Fruit fly (Drosophila melanogaster) whole organism, embryonic: ENCODE data around the gene Hrd3.

Experiments used
- ATbp ChIP-seq: fragments of 200-800 bp; sonication (Bioruptor generic); optimal IDR thresholded peaks from 2 replicates; lab custom pipeline; 2017; ENCODE audit warnings: missing biosample characterization, mild to moderate bottlenecking, missing genetic modification characterization, missing genetic modification reagents
- Bdp1 ChIP-seq: fragments of 200-800 bp; sonication (Bioruptor generic); optimal IDR thresholded peaks from 3 replicates; lab custom pipeline; 2016; ENCODE audit warnings: missing biosample characterization, missing genetic modification characterization
- BtbVII ChIP-seq: fragments of 200-800 bp; sonication (Bioruptor generic); optimal IDR thresholded peaks from 3 replicates; lab custom pipeline; 2017; ENCODE audit warnings: missing biosample characterization, mild to moderate bottlenecking, missing genetic modification characterization
- CG10147 ChIP-seq: fragments of 200-800 bp; sonication (Bioruptor generic); optimal IDR thresholded peaks from 2 replicates; lab custom pipeline; 2019; ENCODE audit warnings: missing biosample characterization, mild to moderate bottlenecking, missing genetic modification characterization, moderate library complexity
- CG10462 ChIP-seq: fragments of 200-800 bp; sonication (Bioruptor generic); optimal IDR thresholded peaks from 2 replicates; lab custom pipeline; 2016; ENCODE audit warnings: missing biosample characterization, missing genetic modification characterization
- CG10565 ChIP-seq: fragments of 200-800 bp; sonication (Bioruptor generic); optimal IDR thresholded peaks from 3 replicates; lab custom pipeline; 2016; ENCODE audit warnings: missing biosample characterization, mild to moderate bottlenecking, missing genetic modification characterization
- CG12659 ChIP-seq: fragments of 200-800 bp; sonication (Bioruptor generic); optimal IDR thresholded peaks from 3 replicates; lab custom pipeline; 2017; ENCODE audit warnings: mild to moderate bottlenecking, missing biosample characterization, missing genetic modification reagents, missing genetic modification characterization
- CG13424 ChIP-seq: fragments of 200-800 bp; sonication (Bioruptor generic); optimal IDR thresholded peaks from 2 replicates; lab custom pipeline; 2019; ENCODE audit warnings: missing biosample characterization, mild to moderate bottlenecking, missing genetic modification characterization, moderate library complexity
- CG13894 ChIP-seq: fragments of 200-800 bp; sonication (Bioruptor generic); optimal IDR thresholded peaks from 3 replicates; lab custom pipeline; 2018; ENCODE audit warnings: missing biosample characterization, mild to moderate bottlenecking, missing genetic modification characterization, moderate library complexity
- CG14014 ChIP-seq: fragments of 200-800 bp; sonication (Bioruptor generic); IDR thresholded peaks from 2 replicates; pipeline ENCODE4 v1.3.6; 2022; ENCODE audit warnings: missing biosample characterization, missing genetic modification characterization
- CG2129 ChIP-seq: fragments of 200-800 bp; sonication (Bioruptor generic); IDR thresholded peaks from 2 replicates; pipeline ENCODE4 v1.3.6; 2022; ENCODE audit warnings: missing biosample characterization, missing genetic modification characterization; ENCODE audit not compliant: partially characterized antibody
- CG2889 ChIP-seq: fragments of 200-800 bp; sonication (Bioruptor generic); IDR thresholded peaks from 3 replicates; pipeline ENCODE4 v1.3.6; 2022; ENCODE audit warnings: missing biosample characterization, missing genetic modification characterization
- CG3726 ChIP-seq: fragments of 200-800 bp; sonication (Bioruptor generic); IDR thresholded peaks from 3 replicates; pipeline ENCODE4, ENCODE4 v1.3.6; 2022; ENCODE audit warnings: missing biosample characterization, missing genetic modification characterization
- CG4617 ChIP-seq: fragments of 200-800 bp; sonication (Bioruptor generic); optimal IDR thresholded peaks from 3 replicates; lab custom pipeline; 2016; ENCODE audit warnings: missing biosample characterization, missing genetic modification characterization, borderline replicate concordance
- CG5245 ChIP-seq: fragments of 200-800 bp; sonication (Bioruptor generic); optimal IDR thresholded peaks from 3 replicates; lab custom pipeline; 2016; ENCODE audit warnings: missing biosample characterization, missing genetic modification characterization
- CG6175 ChIP-seq: fragments of 200-800 bp; sonication (Bioruptor generic); IDR thresholded peaks from 3 replicates; pipeline ENCODE4 v1.3.6; 2022; ENCODE audit warnings: missing biosample characterization, missing genetic modification characterization
- CG8388 ChIP-seq: fragments of 200-800 bp; sonication (Bioruptor generic); optimal IDR thresholded peaks from 2 replicates; lab custom pipeline; 2019; ENCODE audit warnings: missing biosample characterization, mild to moderate bottlenecking, missing genetic modification characterization, moderate library complexity
- CG8765 ChIP-seq: fragments of 200-800 bp; sonication (Bioruptor generic); IDR thresholded peaks from 2 replicates; pipeline ENCODE4 v1.3.6; 2022; ENCODE audit warnings: missing biosample characterization, missing genetic modification characterization
- CG8924 ChIP-seq: fragments of 200-800 bp; optimal IDR thresholded peaks from 3 replicates; lab custom pipeline; 2019; ENCODE audit warnings: missing biosample characterization, mild to moderate bottlenecking, missing genetic modification characterization, moderate library complexity
- CG9797 ChIP-seq: fragments of 200-800 bp; sonication (Bioruptor generic); optimal IDR thresholded peaks from 3 replicates; lab custom pipeline; 2018; ENCODE audit warnings: missing biosample characterization, mild to moderate bottlenecking, missing genetic modification characterization
- D ChIP-seq, 2 experiments: fragments of 200-800 bp in 1 of 2; fragments of >200 bp in 1 of 2; sonication (Bioruptor generic) in 1 of 2; optimal IDR thresholded peaks; 2 replicates in 1 of 2; 3 replicates in 1 of 2; lab custom pipeline; 2017; ENCODE audit warnings: mild to moderate bottlenecking in 1 of 2, missing biosample characterization in 1 of 2, missing genetic modification characterization in 1 of 2, missing genetic modification reagents in 1 of 2
- Dek ChIP-seq: fragments of 200-800 bp; sonication (Bioruptor generic); optimal IDR thresholded peaks from 3 replicates; lab custom pipeline; 2019; ENCODE audit warnings: missing biosample characterization, mild to moderate bottlenecking, missing genetic modification characterization, moderate library complexity
- HLH3B ChIP-seq: fragments of 200-800 bp; sonication (Bioruptor generic); IDR thresholded peaks from 2 replicates; pipeline ENCODE4 v1.3.6; 2022; ENCODE audit warnings: missing biosample characterization, missing genetic modification characterization
- HLHmδ ChIP-seq: fragments of 200-800 bp; sonication (Bioruptor generic); optimal IDR thresholded peaks from 2 replicates; lab custom pipeline; 2018; ENCODE audit warnings: missing biosample characterization, mild to moderate bottlenecking, missing genetic modification characterization, moderate library complexity
- HmgZ ChIP-seq: fragments of 200-800 bp; sonication (Bioruptor generic); optimal IDR thresholded peaks from 2 replicates; lab custom pipeline; 2018; ENCODE audit warnings: missing biosample characterization, mild to moderate bottlenecking, missing genetic modification characterization
- Kr ChIP-seq: fragments of 200-800 bp; sonication (Bioruptor generic); optimal IDR thresholded peaks from 2 replicates; lab custom pipeline; 2017; ENCODE audit warnings: missing biosample characterization, mild to moderate bottlenecking, missing genetic modification characterization
- NK7.1 ChIP-seq: fragments of 200-800 bp; sonication (Bioruptor generic); optimal IDR thresholded peaks from 3 replicates; lab custom pipeline; 2016; ENCODE audit warnings: missing biosample characterization, missing genetic modification characterization
- NfI ChIP-seq: fragments of 200-800 bp; sonication (Bioruptor generic); optimal IDR thresholded peaks from 3 replicates; lab custom pipeline; 2018; ENCODE audit warnings: missing biosample characterization, mild to moderate bottlenecking, missing genetic modification characterization, moderate library complexity
- Oli ChIP-seq: fragments of 200-800 bp; sonication (Bioruptor generic); optimal IDR thresholded peaks from 2 replicates; lab custom pipeline; 2018; ENCODE audit warnings: missing biosample characterization, mild to moderate bottlenecking, missing genetic modification characterization, moderate library complexity
- Optix ChIP-seq: fragments of 200-800 bp; sonication (Bioruptor generic); IDR thresholded peaks from 3 replicates; pipeline ENCODE4 v1.3.6; 2022; ENCODE audit warnings: missing biosample characterization, missing genetic modification characterization
- Ptx1 ChIP-seq: fragments of 200-800 bp; sonication (Bioruptor generic); IDR thresholded peaks from 2 replicates; pipeline ENCODE4 v1.3.6; 2022; ENCODE audit warnings: missing biosample characterization, missing genetic modification characterization
- Spps ChIP-seq: fragments of 200-800 bp; sonication (Bioruptor generic); optimal IDR thresholded peaks from 2 replicates; lab custom pipeline; 2018; ENCODE audit warnings: missing biosample characterization, mild to moderate bottlenecking, missing genetic modification characterization
- Ssrp ChIP-seq: fragments of 200-800 bp; sonication (Bioruptor generic); optimal IDR thresholded peaks from 2 replicates; lab custom pipeline; 2018; ENCODE audit warnings: missing biosample characterization, mild to moderate bottlenecking, missing genetic modification characterization, moderate library complexity
- Tbp ChIP-seq: fragments of >200 bp; optimal IDR thresholded peaks from 2 replicates; lab custom pipeline; 2018; ENCODE audit warnings: missing biosample characterization, missing genetic modification characterization
- al ChIP-seq: fragments of 200-800 bp; sonication (Bioruptor generic); IDR thresholded peaks from 2 replicates; pipeline ENCODE4 v1.3.6; 2022; ENCODE audit warnings: missing biosample characterization, missing genetic modification characterization
- cg ChIP-seq: fragments of 200-800 bp; sonication (Bioruptor generic); optimal IDR thresholded peaks from 3 replicates; lab custom pipeline; 2019; ENCODE audit warnings: missing biosample characterization, mild to moderate bottlenecking, missing genetic modification characterization, moderate library complexity
- dimm ChIP-seq: fragments of 200-800 bp; sonication (Bioruptor generic); IDR thresholded peaks from 2 replicates; pipeline ENCODE4 v1.3.6; 2022; ENCODE audit warnings: missing biosample characterization, missing genetic modification characterization
- disco-r ChIP-seq: fragments of 200-800 bp; sonication (Bioruptor generic); optimal IDR thresholded peaks from 2 replicates; lab custom pipeline; 2016; ENCODE audit warnings: missing biosample characterization, missing genetic modification characterization
- fd102C ChIP-seq: fragments of 200-800 bp; sonication (Bioruptor generic); optimal IDR thresholded peaks from 2 replicates; lab custom pipeline; 2018; ENCODE audit warnings: missing biosample characterization, mild to moderate bottlenecking, missing genetic modification characterization, moderate library complexity
- ftz-f1 ChIP-seq: fragments of 200-800 bp; sonication (Bioruptor generic); optimal IDR thresholded peaks from 2 replicates; lab custom pipeline; 2016; ENCODE audit warnings: missing biosample characterization, missing genetic modification characterization
- gcm2 ChIP-seq: fragments of 200-800 bp; sonication (Bioruptor generic); optimal IDR thresholded peaks from 2 replicates; lab custom pipeline; 2016; ENCODE audit warnings: missing biosample characterization, missing genetic modification characterization
- grn ChIP-seq: fragments of 200-800 bp; sonication (Bioruptor generic); optimal IDR thresholded peaks from 3 replicates; lab custom pipeline; 2017; ENCODE audit warnings: missing biosample characterization, missing genetic modification characterization
- luna ChIP-seq: fragments of 200-800 bp; sonication (Bioruptor generic); optimal IDR thresholded peaks from 2 replicates; lab custom pipeline; 2016; ENCODE audit warnings: missing biosample characterization, missing genetic modification characterization
- maf-S ChIP-seq: fragments of 200-800 bp; sonication (Bioruptor generic); optimal IDR thresholded peaks from 2 replicates; lab custom pipeline; 2016; ENCODE audit warnings: missing biosample characterization, missing genetic modification characterization
- mirr ChIP-seq: fragments of 200-800 bp; sonication (Bioruptor generic); optimal IDR thresholded peaks from 3 replicates; lab custom pipeline; 2018; ENCODE audit warnings: missing biosample characterization, mild to moderate bottlenecking, missing genetic modification characterization
- phol ChIP-seq: fragments of 200-800 bp; sonication (Bioruptor generic); optimal IDR thresholded peaks from 3 replicates; lab custom pipeline; 2018; ENCODE audit warnings: missing biosample characterization, mild to moderate bottlenecking, missing genetic modification characterization, moderate library complexity
- ranshi ChIP-seq: fragments of 200-800 bp; sonication (Bioruptor generic); IDR thresholded peaks from 2 replicates; pipeline ENCODE4 v1.3.6; 2022; ENCODE audit warnings: missing biosample characterization, missing genetic modification characterization
- slou ChIP-seq: fragments of 200-800 bp; sonication (Bioruptor generic); optimal IDR thresholded peaks from 3 replicates; lab custom pipeline; 2016; ENCODE audit warnings: missing biosample characterization, missing genetic modification characterization
- sna ChIP-seq: fragments of 200-800 bp; sonication (Bioruptor generic); IDR thresholded peaks from 2 replicates; pipeline ENCODE4 v1.3.6; 2022; ENCODE audit warnings: missing biosample characterization, missing genetic modification characterization; ENCODE audit not compliant: partially characterized antibody

Hrd3 gene

DNA sequence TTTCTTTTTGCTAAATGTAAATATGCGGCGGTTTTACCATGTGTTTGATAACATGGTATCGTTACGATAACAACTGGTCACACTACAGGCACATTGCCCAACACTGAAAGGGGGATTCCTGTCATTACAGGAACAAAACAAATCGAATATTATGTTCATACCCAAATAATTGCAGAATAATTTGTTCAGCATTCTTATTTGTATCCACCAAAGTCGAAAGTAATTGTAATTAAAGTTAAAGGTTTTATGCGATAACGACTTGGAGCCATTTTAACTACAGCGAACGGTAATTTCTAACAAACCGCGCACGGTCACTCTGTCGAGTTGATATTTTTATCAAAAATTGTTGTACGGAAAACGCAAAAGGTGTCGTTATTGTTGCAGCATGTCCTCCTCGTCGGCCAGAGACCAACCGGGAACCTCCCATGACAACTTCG, 9.1 kb upstream of the Hrd3 start, which contains the start of the genes CG10214 and CG10375 (continued):
- TF ChIP-seq ftz-f1 (GFP tag; lab: Kevin White, UChicago) (peak; percentile 25), HmgZ (peak; percentile 85), Ssrp (peak; percentile 35), Tbp (no peak), CG2129 (0 out of 2 replicates have a peak, but pooled peaks have one; percentile 19), CG5245 (GFP tag; lab: Kevin White, UChicago) (peak; percentile 42), D (optimal IDR thresholded peaks at IDR 0.05; lab: Kevin White, UChicago) (no peak), D (GFP tag; optimal IDR thresholded peaks at IDR 0.05; lab: Kevin White, UChicago) (no peak), NK7.1 (peak; percentile 66), CG6175 (no peak), HLH3B (GFP tag; lab: Robert Waterston, UW) (peak; percentile 44; the same call in 1 of the 2 replicates), disco-r (peak; percentile 59), CG4617 (GFP tag; lab: Kevin White, UChicago) (peak; percentile 95), phol (peak; percentile 98), al (GFP tag; lab: Robert Waterston, UW) (peak; percentile 50), luna (GFP tag; lab: Kevin White, UChicago) (peak; percentile 18), fd102C (GFP tag; lab: Kevin White, UChicago) (peak; percentile 15), Spps (tag; lab: Kevin White, UChicago) (peak; percentile 44), CG13424 (tag; lab: Kevin White, UChicago) (peak; percentile 68), CG2889 (0 out of 3 replicates have a peak, but pooled peaks have one; percentile 36), Oli (peak; percentile 35), gcm2 (peak; percentile 24), CG10565 (no peak), CG8924 (tag; lab: Kevin White, UChicago) (peak; percentile 72), NfI (GFP tag; lab: Kevin White, UChicago) (peak; percentile 66), CG13894 (tag; lab: Kevin White, UChicago) (peak; percentile 63), ranshi (GFP tag; lab: Robert Waterston, UW) (peak; percentile 36; the same call in 1 of the 2 replicates), CG9797 (peak; percentile 98), CG8388 (GFP tag; lab: Kevin White, UChicago) (peak; percentile 56), CG8765 (0 out of 2 replicates have a peak, but pooled peaks have one; percentile 29), sna (GFP tag; lab: Robert Waterston, UW) (no peak), Optix (GFP tag; lab: Robert Waterston, UW) (0 out of 3 replicates have a peak, but pooled peaks have one; percentile 25), CG14014 (0 out of 2 replicates have a peak, but pooled peaks have one; percentile 40), maf-S (GFP tag; lab: Kevin White, UChicago) (peak; percentile 74), CG10147 (GFP tag; lab: Kevin White, UChicago) (peak; percentile 58), cg (GFP tag; lab: Kevin White, UChicago) (no peak), CG3726 (no peak), Dek (tag; lab: Kevin White, UChicago) (peak; percentile 23), Bdp1 (GFP tag; lab: Kevin White, UChicago) (peak; percentile 66), BtbVII (GFP tag; lab: Kevin White, UChicago) (peak; percentile 44), CG12659 (GFP tag; lab: Kevin White, UChicago) (peak; percentile 92), dimm (GFP tag; lab: Robert Waterston, UW) (no peak), grn (GFP tag; lab: Kevin White, UChicago) (peak; percentile 20), slou (GFP tag; lab: Kevin White, UChicago) (no peak), mirr (GFP tag; lab: Kevin White, UChicago) (peak; percentile 57), Ptx1 (GFP tag; lab: Robert Waterston, UW) (peak; percentile 67), ATbp (GFP tag; lab: Kevin White, UChicago) (no peak), HLHmδ (GFP tag; lab: Kevin White, UChicago) (no peak), Kr (GFP tag; lab: Kevin White, UChicago) (no peak), CG10462 (peak; percentile 71)
